Fruit fly (Drosophila melanogaster) whole organism, adult: ENCODE results near the gene eIF5B.

Experiments
- CG11617 ChIP-seq: fragments of 200-800 bp; sonication (Bioruptor generic); optimal IDR thresholded peaks from 2 replicates; lab custom pipeline; 2017; ENCODE audit warnings: mild to moderate bottlenecking, missing biosample characterization, missing genetic modification reagents, missing genetic modification characterization
- CG14711 ChIP-seq: fragments of 200-800 bp; sonication (Bioruptor generic); optimal IDR thresholded peaks from 2 replicates; lab custom pipeline; 2018; ENCODE audit warnings: missing biosample characterization, mild to moderate bottlenecking, missing genetic modification characterization, moderate library complexity
- bab1 ChIP-seq: fragments of 200-800 bp; sonication (Bioruptor generic); optimal IDR thresholded peaks from 3 replicates; lab custom pipeline; 2019; ENCODE audit warnings: missing biosample characterization, mild to moderate bottlenecking, missing genetic modification characterization, moderate library complexity

dm6 chr3L:3454921-3455554 lies 5.7 kb downstream of the eIF5B start:
- TF ChIP-seq bab1 (no peak), CG11617 (GFP tag; lab: Kevin White, UChicago) (no peak), CG14711 (no peak)
